Worm (Caenorhabditis elegans) whole organism, L4 larva: ENCODE measurements around the gene F02E11.7.

ENCODE experiments used
- T26A8.4 ChIP-seq: fragments of 200-800 bp; sonication (Bioruptor generic); IDR thresholded peaks from 2 replicates; pipeline ENCODE4 v1.3.6; 2022; ENCODE audit warnings: missing genetic modification characterization, missing compliant biosample characterization
- Y48G9A.11 ChIP-seq: fragments of 200-800 bp; sonication (Bioruptor generic); IDR thresholded peaks from 2 replicates; pipeline ENCODE4 v1.3.6; 2022; ENCODE audit warnings: missing genetic modification reagents, missing genetic modification characterization, missing compliant biosample characterization
- ZK337.2 ChIP-seq: fragments of 200-800 bp; sonication (Bioruptor generic); IDR thresholded peaks from 2 replicates; pipeline ENCODE4 v1.3.6; 2022; ENCODE audit warnings: missing genetic modification reagents, missing genetic modification characterization, missing compliant biosample characterization
- ama-1 ChIP-seq: fragments of 150-350 bp; optimal IDR thresholded peaks from 2 replicates; lab custom pipeline; 2014; ENCODE audit warnings: inconsistent platforms, mixed read lengths
- egl-27 ChIP-seq: sonication (generic microtip); optimal IDR thresholded peaks from 3 replicates; lab custom pipeline; 2017; ENCODE audit warnings: missing biosample characterization, missing genetic modification reagents, missing genetic modification characterization
- fkh-10 ChIP-seq: fragments of 150-350 bp; optimal IDR thresholded peaks from 2 replicates; lab custom pipeline; 2014; ENCODE audit warnings: missing biosample characterization, missing genetic modification reagents, missing genetic modification characterization
- fos-1 ChIP-seq: fragments of 150-350 bp; optimal IDR thresholded peaks from 2 replicates; lab custom pipeline; 2014; ENCODE audit warnings: missing biosample characterization, missing genetic modification characterization
- hlh-30 ChIP-seq: sonication (generic microtip); optimal IDR thresholded peaks from 2 replicates; lab custom pipeline; 2017; ENCODE audit warnings: antibody characterized with exemption, mild to moderate bottlenecking, missing genetic modification characterization, missing compliant biosample characterization; ENCODE audit not compliant: insufficient read depth
- lin-13 ChIP-seq: fragments of 150-350 bp; optimal IDR thresholded peaks from 2 replicates; lab custom pipeline; 2014; ENCODE audit warnings: missing biosample characterization, missing genetic modification reagents, missing genetic modification characterization
- mdt-29 ChIP-seq: fragments of 200-800 bp; sonication (Bioruptor generic); IDR thresholded peaks from 2 replicates; pipeline ENCODE4 v1.3.6; 2022; ENCODE audit warnings: missing genetic modification reagents, missing genetic modification characterization, missing compliant biosample characterization
- nhr-237 ChIP-seq: sonication (generic microtip); optimal IDR thresholded peaks from 2 replicates; lab custom pipeline; 2017; ENCODE audit warnings: missing biosample characterization, missing genetic modification characterization
- pha-4 ChIP-seq, 2 experiments: fragments of 150-350 bp in 1 of 2; fragments of 200-800 bp in 1 of 2; sonication (Bioruptor generic) in 1 of 2; IDR thresholded peaks in 1 of 2; optimal IDR thresholded peaks in 1 of 2; 2 replicates each; pipeline versions ENCODE4 v1.3.6 to Lab custom; 2014 to 2022; ENCODE audit warnings: missing genetic modification characterization in 2 of 2, missing genetic modification reagents in 2 of 2, missing biosample characterization in 1 of 2, missing compliant biosample characterization in 1 of 2
- pqm-1 ChIP-seq: sonication (generic microtip); optimal IDR thresholded peaks from 2 replicates; lab custom pipeline; 2017; ENCODE audit warnings: missing biosample characterization, missing genetic modification characterization
- spr-1 ChIP-seq: sonication (generic microtip); optimal IDR thresholded peaks from 2 replicates; lab custom pipeline; 2016; ENCODE audit warnings: mild to moderate bottlenecking, missing genetic modification characterization, missing compliant biosample characterization

- TF ChIP-seq lin-13 (GFP tag; lab: Kevin White, UChicago) (no peak), ama-1 (lab: Kevin White, UChicago) (no peak), T26A8.4 (GFP tag; lab: Robert Waterston, UW) (no peak), mdt-29 (GFP tag; lab: Robert Waterston, UW) (no peak), egl-27 (no peak), fos-1 (tag; lab: Kevin White, UChicago) (no peak), spr-1 (no peak), pha-4 (GFP tag; IDR thresholded peaks at IDR 0.05; lab: Robert Waterston, UW) (no peak), pha-4 (tag; optimal IDR thresholded peaks at IDR 0.05; lab: Kevin White, UChicago) (no peak), fkh-10 (GFP tag; lab: Kevin White, UChicago) (no peak), nhr-237 (tag; lab: Kevin White, UChicago) (no peak), hlh-30 (tag; lab: Kevin White, UChicago) (no peak), pqm-1 (tag; lab: Kevin White, UChicago) (no peak), Y48G9A.11 (no peak), ZK337.2 (GFP tag; lab: Robert Waterston, UW) (no peak)
Observed at ce11 chrII:3240207-3240606, 27.3 kb upstream of the F02E11.7 start, which contains the start of gene C17F4.3.
